Worm (Caenorhabditis elegans) whole organism, L1 larva: ENCODE data around the gene T13C5.2.
A peak's percentile ranks its signal among the peaks of the same experiment; 100 is the strongest.

Experiments used
- C16A3.4 ChIP-seq: fragments of 150-350 bp; optimal IDR thresholded peaks from 2 replicates; lab custom pipeline; 2014; ENCODE audit warnings: missing biosample characterization, missing genetic modification characterization
- aha-1 ChIP-seq: fragments of 150-350 bp; optimal IDR thresholded peaks from 2 replicates; lab custom pipeline; 2014; ENCODE audit warnings: missing biosample characterization, missing genetic modification characterization
- alr-1 ChIP-seq: fragments of 200-800 bp; sonication (Bioruptor generic); optimal IDR thresholded peaks from 2 replicates; lab custom pipeline; 2018; ENCODE audit warnings: borderline replicate concordance, mild to moderate bottlenecking, missing genetic modification characterization, missing compliant biosample characterization
- ama-1 ChIP-seq: fragments of 150-350 bp; optimal IDR thresholded peaks from 2 replicates; lab custom pipeline; 2014
- ceh-82 ChIP-seq, 3 experiments: fragments of 150-350 bp in 1 of 3; sonication (generic microtip) in 2 of 3; optimal IDR thresholded peaks; 2 replicates each; lab custom pipeline; 2014 to 2017; ENCODE audit warnings: missing biosample characterization in 3 of 3, missing genetic modification characterization in 3 of 3
- ceh-88 ChIP-seq: fragments of 200-800 bp; sonication (Bioruptor generic); IDR thresholded peaks from 2 replicates; pipeline ENCODE4 v1.3.6; 2022; ENCODE audit warnings: missing genetic modification characterization, missing compliant biosample characterization
- ces-1 ChIP-seq: fragments of 150-350 bp; optimal IDR thresholded peaks from 2 replicates; lab custom pipeline; 2014; ENCODE audit warnings: missing biosample characterization, missing genetic modification reagents, missing genetic modification characterization
- dpl-1 ChIP-seq, 3 experiments: fragments of 150-350 bp in 2 of 3; sonication (generic microtip) in 1 of 3; optimal IDR thresholded peaks; 2 replicates each; lab custom pipeline; 2014 to 2017; ENCODE audit warnings: missing biosample characterization in 3 of 3, missing genetic modification characterization in 3 of 3, missing genetic modification reagents in 3 of 3
- dsc-1 ChIP-seq: sonication (generic microtip); optimal IDR thresholded peaks from 2 replicates; lab custom pipeline; 2016; ENCODE audit warnings: mild to moderate bottlenecking, missing genetic modification characterization, missing compliant biosample characterization
- efl-3 ChIP-seq: fragments of 200-800 bp; sonication (Bioruptor generic); optimal IDR thresholded peaks from 2 replicates; lab custom pipeline; 2018; ENCODE audit warnings: mild to moderate bottlenecking, missing genetic modification characterization, missing compliant biosample characterization
- egl-27 ChIP-seq, 2 experiments: fragments of 150-350 bp in 1 of 2; sonication (generic microtip); optimal IDR thresholded peaks; 3 replicates each; lab custom pipeline; 2017 to 2018; ENCODE audit warnings: missing biosample characterization in 2 of 2, missing genetic modification characterization in 2 of 2, missing genetic modification reagents in 2 of 2
- elt-2 ChIP-seq: sonication (generic microtip); optimal IDR thresholded peaks from 2 replicates; lab custom pipeline; 2016; ENCODE audit warnings: missing genetic modification characterization, mild to moderate bottlenecking, inconsistent platforms, missing compliant biosample characterization, missing genetic modification reagents
- ets-5 ChIP-seq: fragments of 200-800 bp; sonication (Bioruptor generic); IDR thresholded peaks from 2 replicates; pipeline ENCODE4 v1.3.6; 2022; ENCODE audit warnings: missing genetic modification characterization, missing compliant biosample characterization
- fkh-10 ChIP-seq: sonication (generic microtip); optimal IDR thresholded peaks from 2 replicates; lab custom pipeline; 2017; ENCODE audit warnings: missing biosample characterization, missing genetic modification reagents, missing genetic modification characterization
- fkh-4 ChIP-seq: sonication (generic microtip); optimal IDR thresholded peaks from 2 replicates; lab custom pipeline; 2016; ENCODE audit warnings: missing compliant biosample characterization, missing genetic modification characterization, borderline replicate concordance
- fkh-8 ChIP-seq: sonication (generic microtip); optimal IDR thresholded peaks from 2 replicates; lab custom pipeline; 2016; ENCODE audit warnings: mild to moderate bottlenecking, missing genetic modification characterization, missing compliant biosample characterization
- hpl-2 ChIP-seq: fragments of 150-350 bp; optimal IDR thresholded peaks from 2 replicates; lab custom pipeline; 2014; ENCODE audit warnings: missing biosample characterization, missing genetic modification reagents, missing genetic modification characterization
- irx-1 ChIP-seq: sonication (generic microtip); optimal IDR thresholded peaks from 2 replicates; lab custom pipeline; 2016; ENCODE audit warnings: missing genetic modification characterization, missing compliant biosample characterization
- isw-1 ChIP-seq: fragments of 200-800 bp; sonication (Bioruptor generic); IDR thresholded peaks from 2 replicates; pipeline ENCODE4 v1.3.6; 2022; ENCODE audit warnings: missing genetic modification characterization, missing compliant biosample characterization
- jun-1 ChIP-seq: fragments of 150-350 bp; optimal IDR thresholded peaks from 2 replicates; lab custom pipeline; 2014; ENCODE audit warnings: missing biosample characterization, missing genetic modification reagents, missing genetic modification characterization
- lin-13 ChIP-seq: fragments of 150-350 bp; optimal IDR thresholded peaks from 2 replicates; lab custom pipeline; 2014; ENCODE audit warnings: missing biosample characterization, missing genetic modification reagents, missing genetic modification characterization
- lin-14 ChIP-seq: fragments of 200-800 bp; sonication (Bioruptor generic); optimal IDR thresholded peaks from 2 replicates; lab custom pipeline; 2018; ENCODE audit warnings: mild to moderate bottlenecking, missing genetic modification characterization, moderate library complexity, missing compliant biosample characterization
- lin-15B ChIP-seq: fragments of 150-350 bp; sonication (generic microtip); optimal IDR thresholded peaks from 3 replicates; lab custom pipeline; 2014; ENCODE audit warnings: missing biosample characterization, missing genetic modification characterization
- lin-35 ChIP-seq, 2 experiments: fragments of 150-350 bp; optimal IDR thresholded peaks; 2 replicates each; lab custom pipeline; 2014; ENCODE audit warnings: missing biosample characterization in 2 of 2, missing genetic modification characterization in 2 of 2, missing genetic modification reagents in 2 of 2
- lin-39 ChIP-seq: fragments of 150-350 bp; optimal IDR thresholded peaks from 2 replicates; lab custom pipeline; 2014; ENCODE audit warnings: missing biosample characterization, missing genetic modification reagents, missing genetic modification characterization
- lir-3 ChIP-seq: sonication (generic microtip); optimal IDR thresholded peaks from 2 replicates; lab custom pipeline; 2016; ENCODE audit warnings: mild to moderate bottlenecking, missing genetic modification characterization, moderate library complexity, missing compliant biosample characterization; ENCODE audit not compliant: poor library complexity
- lsy-2 ChIP-seq, 2 experiments: fragments of 150-350 bp; optimal IDR thresholded peaks; 2 replicates each; lab custom pipeline; 2014; ENCODE audit warnings: missing biosample characterization in 2 of 2, missing genetic modification characterization in 2 of 2
- mdl-1 ChIP-seq, 2 experiments: fragments of 150-350 bp; optimal IDR thresholded peaks; 2 replicates each; lab custom pipeline; 2014 to 2017; ENCODE audit warnings: missing biosample characterization in 2 of 2, missing genetic modification characterization in 2 of 2, inconsistent platforms in 1 of 2
- mef-2 ChIP-seq: fragments of 150-350 bp; optimal IDR thresholded peaks from 2 replicates; lab custom pipeline; 2014; ENCODE audit warnings: missing biosample characterization, missing genetic modification characterization
- mep-1 ChIP-seq: fragments of 150-350 bp; optimal IDR thresholded peaks from 2 replicates; lab custom pipeline; 2014; ENCODE audit warnings: missing biosample characterization, missing genetic modification characterization
- nhr-11 ChIP-seq: fragments of 150-350 bp; optimal IDR thresholded peaks from 2 replicates; lab custom pipeline; 2014; ENCODE audit warnings: missing biosample characterization, missing genetic modification characterization
- nhr-12 ChIP-seq: sonication (generic microtip); optimal IDR thresholded peaks from 2 replicates; lab custom pipeline; 2017; ENCODE audit warnings: missing biosample characterization, missing genetic modification characterization
- nhr-20 ChIP-seq: sonication (generic microtip); optimal IDR thresholded peaks from 2 replicates; lab custom pipeline; 2016; ENCODE audit warnings: mild to moderate bottlenecking, missing genetic modification characterization, missing compliant biosample characterization
- nhr-237 ChIP-seq: fragments of 150-350 bp; optimal IDR thresholded peaks from 2 replicates; lab custom pipeline; 2014; ENCODE audit warnings: missing biosample characterization, missing genetic modification characterization
- nhr-47 ChIP-seq: sonication (generic microtip); optimal IDR thresholded peaks from 2 replicates; lab custom pipeline; 2016; ENCODE audit warnings: mild to moderate bottlenecking, missing genetic modification characterization, moderate library complexity, missing compliant biosample characterization
- nhr-71 ChIP-seq: sonication (generic microtip); optimal IDR thresholded peaks from 2 replicates; lab custom pipeline; 2016; ENCODE audit warnings: mild to moderate bottlenecking, missing genetic modification characterization, moderate library complexity, missing compliant biosample characterization
- nhr-76 ChIP-seq: sonication (generic microtip); optimal IDR thresholded peaks from 2 replicates; lab custom pipeline; 2017; ENCODE audit warnings: missing biosample characterization, missing genetic modification characterization
- nhr-77 ChIP-seq: fragments of 150-350 bp; optimal IDR thresholded peaks from 2 replicates; lab custom pipeline; 2014; ENCODE audit warnings: missing biosample characterization, missing genetic modification characterization
- nhr-85 ChIP-seq: sonication (generic microtip); peaks from one replicate; lab custom pipeline; 2016; ENCODE audit warnings: missing genetic modification characterization, inconsistent platforms, missing compliant biosample characterization
- pag-3 ChIP-seq: sonication (generic microtip); optimal IDR thresholded peaks from 2 replicates; lab custom pipeline; 2017; ENCODE audit warnings: missing genetic modification characterization, mild to moderate bottlenecking, missing compliant biosample characterization, antibody characterized with exemption, borderline replicate concordance; ENCODE audit not compliant: insufficient read depth
- pqm-1 ChIP-seq: sonication (generic microtip); optimal IDR thresholded peaks from 3 replicates; lab custom pipeline; 2017; ENCODE audit warnings: missing biosample characterization, missing genetic modification characterization
- rnt-1 ChIP-seq: sonication (generic microtip); optimal IDR thresholded peaks from 2 replicates; lab custom pipeline; 2016; ENCODE audit warnings: mild to moderate bottlenecking, missing genetic modification characterization, moderate library complexity, missing compliant biosample characterization
- skn-1 ChIP-seq: fragments of 150-350 bp; optimal IDR thresholded peaks from 2 replicates; lab custom pipeline; 2014; ENCODE audit warnings: missing biosample characterization, missing genetic modification characterization
- snpc-4 ChIP-seq: fragments of 150-350 bp; optimal IDR thresholded peaks from 2 replicates; lab custom pipeline; 2014; ENCODE audit warnings: missing biosample characterization, missing genetic modification characterization
- snu-23 ChIP-seq: sonication (generic microtip); optimal IDR thresholded peaks from 2 replicates; lab custom pipeline; 2016; ENCODE audit warnings: missing genetic modification characterization, missing compliant biosample characterization
- swsn-7 ChIP-seq: sonication (generic microtip); optimal IDR thresholded peaks from 2 replicates; lab custom pipeline; 2016; ENCODE audit warnings: missing genetic modification characterization, missing compliant biosample characterization
- tlp-1 ChIP-seq: fragments of 150-350 bp; optimal IDR thresholded peaks from 2 replicates; lab custom pipeline; 2014; ENCODE audit warnings: missing biosample characterization, missing genetic modification characterization
- unc-130 ChIP-seq: fragments of 150-350 bp; optimal IDR thresholded peaks from 2 replicates; lab custom pipeline; 2017; ENCODE audit warnings: missing biosample characterization, missing genetic modification characterization, inconsistent platforms
- unc-30 ChIP-seq: sonication (generic microtip); optimal IDR thresholded peaks from 2 replicates; lab custom pipeline; 2017; ENCODE audit warnings: missing biosample characterization, missing genetic modification characterization
- unc-62 ChIP-seq: fragments of 150-350 bp; optimal IDR thresholded peaks from 2 replicates; lab custom pipeline; 2014; ENCODE audit warnings: missing biosample characterization, missing genetic modification reagents, missing genetic modification characterization
- unc-86 ChIP-seq: sonication (generic microtip); optimal IDR thresholded peaks from 2 replicates; lab custom pipeline; 2016; ENCODE audit warnings: missing genetic modification characterization, missing compliant biosample characterization
- unc-98 ChIP-seq: fragments of 200-800 bp; sonication (Bioruptor generic); IDR thresholded peaks from 2 replicates; pipeline ENCODE4 v1.3.6; 2022; ENCODE audit warnings: missing genetic modification characterization, missing compliant biosample characterization
- vab-15 ChIP-seq: sonication (generic microtip); optimal IDR thresholded peaks from 2 replicates; lab custom pipeline; 2017; ENCODE audit warnings: missing genotype, mild to moderate bottlenecking, missing genetic modification characterization, missing compliant biosample characterization
- ztf-11 ChIP-seq, 2 experiments: sonication (generic microtip); optimal IDR thresholded peaks; 2 replicates each; lab custom pipeline; 2016 to 2017; ENCODE audit warnings: missing genetic modification characterization in 2 of 2, missing biosample characterization in 1 of 2, missing compliant biosample characterization in 1 of 2

Gene T13C5.2

DNA sequence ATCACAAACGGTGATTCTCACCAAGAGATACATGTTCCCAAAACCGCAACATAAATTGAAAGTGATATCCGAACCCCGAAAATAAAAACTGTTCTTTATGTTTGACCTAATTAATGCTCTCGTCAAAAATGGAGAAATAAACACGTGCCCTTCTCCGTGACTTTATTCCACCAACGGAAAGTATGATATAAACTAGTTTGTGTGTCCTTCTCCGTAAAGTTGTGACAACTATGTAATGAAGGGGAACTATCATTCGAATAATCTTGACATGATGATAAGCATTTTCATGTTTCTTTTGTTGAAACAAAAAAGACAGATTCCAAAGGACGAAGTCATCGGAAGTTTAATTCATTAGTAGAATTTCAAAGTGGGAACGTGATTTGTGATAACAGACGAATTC, 16.7 kb downstream of the T13C5.2 start:
- TF ChIP-seq pag-3 (tag; lab: Kevin White, UChicago), result no peak
- TF ChIP-seq efl-3 (GFP tag; lab: Kevin White, UChicago), result no peak
- TF ChIP-seq ets-5 (GFP tag; lab: Robert Waterston, UW), result no peak
- TF ChIP-seq lsy-2 (tag; optimal IDR thresholded peaks at IDR 0.05; lab: Kevin White, UChicago), result no peak
- TF ChIP-seq lin-13 (GFP tag; lab: Kevin White, UChicago), result no peak
- no peak for TF ChIP-seq fkh-10 (GFP tag; lab: Kevin White, UChicago)
- no peak for TF ChIP-seq vab-15 (tag; lab: Kevin White, UChicago)
- peak; percentile 12 for TF ChIP-seq C16A3.4 (tag; lab: Kevin White, UChicago)
- no peak for TF ChIP-seq fkh-8
- TF ChIP-seq irx-1 (tag; lab: Kevin White, UChicago), result no peak
- peak; percentile 17 for TF ChIP-seq mep-1 (tag; lab: Kevin White, UChicago)
- no peak for TF ChIP-seq ces-1 (GFP tag; lab: Kevin White, UChicago)
- TF ChIP-seq egl-27 (tag; optimal IDR thresholded peaks at IDR 0.05; lab: Kevin White, UChicago), result no peak
- TF ChIP-seq nhr-71 (tag; lab: Kevin White, UChicago), result peak; percentile 71
- TF ChIP-seq unc-30 (tag; lab: Kevin White, UChicago), result no peak
- TF ChIP-seq lin-39 (tag; lab: Kevin White, UChicago), result no peak
- peak; percentile 36 for TF ChIP-seq nhr-47 (tag; lab: Kevin White, UChicago)
- no peak for TF ChIP-seq ceh-88 (GFP tag; lab: Robert Waterston, UW)
- no peak for TF ChIP-seq skn-1
- TF ChIP-seq unc-86 (tag; lab: Kevin White, UChicago), result no peak
- TF ChIP-seq unc-130 (tag; lab: Kevin White, UChicago), result no peak
- no peak for TF ChIP-seq dpl-1 (GFP tag; optimal IDR thresholded peaks at IDR 0.05; lab: Kevin White, UChicago)
- no peak for TF ChIP-seq pqm-1 (tag; lab: Kevin White, UChicago)
- TF ChIP-seq isw-1 (GFP tag; lab: Robert Waterston, UW), result no peak
- TF ChIP-seq unc-62 (GFP tag; lab: Kevin White, UChicago), result no peak
- TF ChIP-seq fkh-4 (tag; lab: Kevin White, UChicago), result no peak
- TF ChIP-seq ceh-82 (tag; optimal IDR thresholded peaks at IDR 0.05; lab: Kevin White, UChicago), result no peak
- TF ChIP-seq swsn-7 (tag; lab: Kevin White, UChicago), result no peak
- no peak for TF ChIP-seq ztf-11 (tag; optimal IDR thresholded peaks at IDR 0.05; lab: Kevin White, UChicago)
- TF ChIP-seq lin-35 (GFP tag; optimal IDR thresholded peaks at IDR 0.05; lab: Kevin White, UChicago), result peak in 1 of 2 experiments; percentile 58
- TF ChIP-seq lin-15B, result no peak
- TF ChIP-seq hpl-2 (GFP tag; lab: Kevin White, UChicago), result no peak
- TF ChIP-seq mdl-1 (tag; optimal IDR thresholded peaks at IDR 0.05; lab: Kevin White, UChicago), result no peak
- TF ChIP-seq aha-1 (tag; lab: Kevin White, UChicago), result no peak
- no peak for TF ChIP-seq jun-1 (tag; lab: Kevin White, UChicago)
- TF ChIP-seq snpc-4, result no peak
- no peak for TF ChIP-seq nhr-76 (tag; lab: Kevin White, UChicago)
- no peak for TF ChIP-seq alr-1
- no peak for TF ChIP-seq dsc-1
- TF ChIP-seq nhr-12 (tag; lab: Kevin White, UChicago), result no peak
- TF ChIP-seq nhr-77 (tag; lab: Kevin White, UChicago), result no peak
- TF ChIP-seq lir-3, result no peak
- no peak for TF ChIP-seq tlp-1 (tag; lab: Kevin White, UChicago)
- TF ChIP-seq nhr-237 (tag; lab: Kevin White, UChicago), result no peak
- TF ChIP-seq ama-1 (lab: Kevin White, UChicago), result no peak
- no peak for TF ChIP-seq unc-98 (GFP tag; lab: Robert Waterston, UW)
- peak; percentile 45 for TF ChIP-seq nhr-20 (tag; lab: Kevin White, UChicago)
- peak; percentile 9 for TF ChIP-seq rnt-1 (tag; lab: Kevin White, UChicago)
- no peak for TF ChIP-seq mef-2 (tag; lab: Kevin White, UChicago)
- TF ChIP-seq nhr-85 (tag; lab: Kevin White, UChicago), result peak; percentile 13
- TF ChIP-seq nhr-11 (tag; lab: Kevin White, UChicago), result no peak
- peak; percentile 46 for TF ChIP-seq lin-14 (GFP tag; lab: Kevin White, UChicago)
- no peak for TF ChIP-seq elt-2 (tag; lab: Kevin White, UChicago)
- peak; percentile 57 for TF ChIP-seq snu-23
